Worm (Caenorhabditis elegans) whole organism, L2 larva: ENCODE results near the gene emb-30.

ENCODE experiments used
- C34F6.9 ChIP-seq: fragments of 150-350 bp; optimal IDR thresholded peaks from 2 replicates; lab custom pipeline; 2014; ENCODE audit warnings: missing biosample characterization, missing genetic modification characterization
- Y55F3AM.14 ChIP-seq: fragments of 200-800 bp; sonication (Bioruptor generic); optimal IDR thresholded peaks from 2 replicates; lab custom pipeline; 2018; ENCODE audit warnings: mild to moderate bottlenecking, missing genetic modification characterization, missing compliant biosample characterization
- ZK546.5 ChIP-seq: sonication (generic microtip); optimal IDR thresholded peaks from 2 replicates; lab custom pipeline; 2017; ENCODE audit warnings: missing biosample characterization, missing genetic modification characterization
- aly-2 ChIP-seq: fragments of 150-350 bp; optimal IDR thresholded peaks from 2 replicates; lab custom pipeline; 2014; ENCODE audit warnings: missing biosample characterization, missing genetic modification characterization
- ama-1 ChIP-seq: fragments of 150-350 bp; optimal IDR thresholded peaks from 2 replicates; lab custom pipeline; 2018; ENCODE audit warnings: inconsistent platforms
- blmp-1 ChIP-seq: sonication (generic microtip); optimal IDR thresholded peaks from 2 replicates; lab custom pipeline; 2017; ENCODE audit warnings: missing genetic modification characterization, mild to moderate bottlenecking, missing compliant biosample characterization, antibody characterized with exemption, moderate library complexity; ENCODE audit not compliant: insufficient read depth
- dmd-4 ChIP-seq: sonication (generic microtip); optimal IDR thresholded peaks from 2 replicates; lab custom pipeline; 2017; ENCODE audit warnings: missing biosample characterization, missing genetic modification characterization
- egl-27 ChIP-seq: sonication (generic microtip); optimal IDR thresholded peaks from 3 replicates; lab custom pipeline; 2017; ENCODE audit warnings: missing biosample characterization, missing genetic modification reagents, missing genetic modification characterization
- elt-3 ChIP-seq: sonication (generic microtip); optimal IDR thresholded peaks from 2 replicates; lab custom pipeline; 2017; ENCODE audit warnings: missing biosample characterization, missing genetic modification characterization
- fos-1 ChIP-seq: fragments of 150-350 bp; optimal IDR thresholded peaks from 2 replicates; lab custom pipeline; 2014; ENCODE audit warnings: missing biosample characterization, missing genetic modification characterization
- gmeb-1 ChIP-seq: fragments of 150-350 bp; optimal IDR thresholded peaks from 2 replicates; lab custom pipeline; 2014; ENCODE audit warnings: missing biosample characterization, missing genetic modification characterization
- lin-11 ChIP-seq: fragments of 150-350 bp; sonication (generic microtip); optimal IDR thresholded peaks from 2 replicates; lab custom pipeline; 2014; ENCODE audit warnings: missing biosample characterization, missing genetic modification characterization, inconsistent platforms, mixed read lengths
- lin-13 ChIP-seq: fragments of 150-350 bp; optimal IDR thresholded peaks from 2 replicates; lab custom pipeline; 2014; ENCODE audit warnings: missing biosample characterization, missing genetic modification reagents, missing genetic modification characterization
- lin-39 ChIP-seq: fragments of 150-350 bp; optimal IDR thresholded peaks from 2 replicates; lab custom pipeline; 2014; ENCODE audit warnings: missing biosample characterization, missing genetic modification reagents, missing genetic modification characterization
- lsy-2 ChIP-seq, 2 experiments: fragments of 150-350 bp in 1 of 2; sonication (generic microtip) in 1 of 2; optimal IDR thresholded peaks; 2 replicates each; lab custom pipeline; 2014 to 2017; ENCODE audit warnings: missing biosample characterization in 2 of 2, missing genetic modification characterization in 2 of 2
- mab-5 ChIP-seq: fragments of 150-350 bp; optimal IDR thresholded peaks from 2 replicates; lab custom pipeline; 2014; ENCODE audit warnings: missing biosample characterization, missing genetic modification characterization
- mbf-1 ChIP-seq: sonication (generic microtip); optimal IDR thresholded peaks from 2 replicates; lab custom pipeline; 2017; ENCODE audit warnings: missing biosample characterization, missing genetic modification characterization
- nhr-10 ChIP-seq: sonication (generic microtip); optimal IDR thresholded peaks from 2 replicates; lab custom pipeline; 2017; ENCODE audit warnings: missing biosample characterization, missing genetic modification characterization
- nhr-11 ChIP-seq: fragments of 150-350 bp; optimal IDR thresholded peaks from 2 replicates; lab custom pipeline; 2014; ENCODE audit warnings: missing biosample characterization, missing genetic modification characterization
- nhr-129 ChIP-seq: fragments of 150-350 bp; optimal IDR thresholded peaks from 2 replicates; lab custom pipeline; 2014; ENCODE audit warnings: missing biosample characterization, missing genetic modification characterization
- nhr-21 ChIP-seq: fragments of 150-350 bp; optimal IDR thresholded peaks from 2 replicates; lab custom pipeline; 2014; ENCODE audit warnings: missing biosample characterization, missing genetic modification characterization
- nhr-23 ChIP-seq: fragments of 150-350 bp; optimal IDR thresholded peaks from 2 replicates; lab custom pipeline; 2014; ENCODE audit warnings: missing biosample characterization, missing genetic modification reagents, missing genetic modification characterization
- nhr-6 ChIP-seq: fragments of 150-350 bp; optimal IDR thresholded peaks from 2 replicates; lab custom pipeline; 2014; ENCODE audit warnings: missing biosample characterization, missing genetic modification characterization
- nhr-77 ChIP-seq: fragments of 150-350 bp; optimal IDR thresholded peaks from 2 replicates; lab custom pipeline; 2014; ENCODE audit warnings: missing biosample characterization, missing genetic modification characterization
- peb-1 ChIP-seq: fragments of 150-350 bp; optimal IDR thresholded peaks from 2 replicates; lab custom pipeline; 2014; ENCODE audit warnings: missing biosample characterization, missing genetic modification characterization
- sem-4 ChIP-seq: fragments of 150-350 bp; optimal IDR thresholded peaks from 2 replicates; lab custom pipeline; 2014; ENCODE audit warnings: missing biosample characterization, missing genetic modification reagents, missing genetic modification characterization
- skn-1 ChIP-seq: sonication (generic microtip); optimal IDR thresholded peaks from 2 replicates; lab custom pipeline; 2017; ENCODE audit warnings: missing biosample characterization, missing genetic modification characterization
- sma-3 ChIP-seq: sonication (generic microtip); optimal IDR thresholded peaks from 2 replicates; lab custom pipeline; 2016; ENCODE audit warnings: missing genetic modification reagents, missing genetic modification characterization, missing compliant biosample characterization
- sma-9 ChIP-seq, 2 experiments: fragments of 150-350 bp in 1 of 2; sonication (generic microtip) in 1 of 2; optimal IDR thresholded peaks; 2 replicates each; lab custom pipeline; 2014 to 2016; ENCODE audit warnings: missing genetic modification characterization in 2 of 2, mild to moderate bottlenecking in 1 of 2, missing biosample characterization in 1 of 2, missing compliant biosample characterization in 1 of 2, missing genetic modification reagents in 1 of 2, moderate library complexity in 1 of 2
- snpc-4 ChIP-seq: fragments of 150-350 bp; optimal IDR thresholded peaks from 2 replicates; lab custom pipeline; 2014; ENCODE audit warnings: missing biosample characterization, missing genetic modification characterization
- unc-55 ChIP-seq: fragments of 150-350 bp; sonication (generic microtip); optimal IDR thresholded peaks from 3 replicates; lab custom pipeline; 2014; ENCODE audit warnings: missing biosample characterization, missing genetic modification reagents, missing genetic modification characterization
- unc-62 ChIP-seq: fragments of 150-350 bp; optimal IDR thresholded peaks from 2 replicates; lab custom pipeline; 2014; ENCODE audit warnings: missing biosample characterization, missing genetic modification reagents, missing genetic modification characterization
- zag-1 ChIP-seq: fragments of 150-350 bp; optimal IDR thresholded peaks from 2 replicates; lab custom pipeline; 2014; ENCODE audit warnings: missing biosample characterization, missing genetic modification characterization
- ztf-1 ChIP-seq: fragments of 200-800 bp; sonication (Bioruptor generic); conservative IDR thresholded peaks from 2 replicates; pipeline ENCODE4 v1.3.6; 2022; ENCODE audit warnings: missing genetic modification characterization, missing compliant biosample characterization
- ztf-11 ChIP-seq: sonication (generic microtip); optimal IDR thresholded peaks from 2 replicates; lab custom pipeline; 2017; ENCODE audit warnings: missing biosample characterization, missing genetic modification characterization
- ztf-4 ChIP-seq: fragments of 150-350 bp; optimal IDR thresholded peaks from 2 replicates; lab custom pipeline; 2014; ENCODE audit warnings: missing biosample characterization, missing genetic modification characterization

The emb-30 gene

ce11 chrIII:9441133-9441532, at the start of gene emb-30:
Gene emb-30 (minus strand): TSS chrIII:9441460.
- TF ChIP-seq dmd-4 (tag; lab: Kevin White, UChicago) (no peak), C34F6.9 (tag; lab: Kevin White, UChicago) (no peak), snpc-4 (tag; lab: Kevin White, UChicago) (no peak), peb-1 (tag; lab: Kevin White, UChicago) (no peak), unc-55 (GFP tag; lab: Kevin White, UChicago) (no peak), nhr-6 (tag; lab: Kevin White, UChicago) (peak; percentile 19), fos-1 (tag; lab: Kevin White, UChicago) (no peak), nhr-11 (tag; lab: Kevin White, UChicago) (no peak), ZK546.5 (no peak), ztf-11 (tag; lab: Kevin White, UChicago) (no peak), lin-39 (tag; lab: Kevin White, UChicago) (no peak), blmp-1 (tag; lab: Kevin White, UChicago) (no peak), mab-5 (tag; lab: Kevin White, UChicago) (no peak), nhr-77 (tag; lab: Kevin White, UChicago) (no peak), elt-3 (tag; lab: Kevin White, UChicago) (no peak), nhr-10 (tag; lab: Kevin White, UChicago) (no peak), mbf-1 (tag; lab: Kevin White, UChicago) (no peak), aly-2 (tag; lab: Kevin White, UChicago) (no peak), ama-1 (lab: Kevin White, UChicago) (peak; percentile 31), sma-9 (GFP tag; optimal IDR thresholded peaks at IDR 0.05; lab: Kevin White, UChicago) (no peak), sma-9 (tag; optimal IDR thresholded peaks at IDR 0.05; lab: Kevin White, UChicago) (no peak), lin-13 (GFP tag; lab: Kevin White, UChicago) (no peak), sma-3 (GFP tag; lab: Kevin White, UChicago) (no peak), Y55F3AM.14 (GFP tag; lab: Kevin White, UChicago) (no peak), sem-4 (tag; lab: Kevin White, UChicago) (peak; percentile 7)

ce11 chrIII:9489798-9490197, 48.5 kb upstream of the emb-30 start:
- no peak for TF ChIP-seq elt-3 (tag; lab: Kevin White, UChicago)
- TF ChIP-seq lin-39 (tag; lab: Kevin White, UChicago): no peak
- no peak for TF ChIP-seq ztf-4 (tag; lab: Kevin White, UChicago)
- TF ChIP-seq skn-1 (tag; lab: Kevin White, UChicago): no peak
- TF ChIP-seq ztf-1 (GFP tag; lab: Robert Waterston, UW): no peak
- no peak for TF ChIP-seq unc-62 (GFP tag; lab: Kevin White, UChicago)
- no peak for TF ChIP-seq snpc-4 (tag; lab: Kevin White, UChicago)
- no peak for TF ChIP-seq egl-27 (tag; lab: Kevin White, UChicago)
- no peak for TF ChIP-seq nhr-23 (tag; lab: Kevin White, UChicago)
- TF ChIP-seq lin-13 (GFP tag; lab: Kevin White, UChicago): no peak
- TF ChIP-seq unc-55 (GFP tag; lab: Kevin White, UChicago): no peak
- no peak for TF ChIP-seq gmeb-1
- no peak for TF ChIP-seq nhr-129 (tag; lab: Kevin White, UChicago)
- TF ChIP-seq zag-1 (tag; lab: Kevin White, UChicago): no peak

- TF ChIP-seq lin-11 (no peak), lsy-2 (tag; optimal IDR thresholded peaks at IDR 0.05; lab: Kevin White, UChicago) (peak in 1 of 2 experiments; percentile 2)
- TF ChIP-seq, all 48 proteins: peak for 1
These were observed 47.2 kb upstream of the emb-30 start, which contains the start of gene nlp-36 for ce11 chrIII:9488431-9488830. Gene nlp-36 (plus strand): TSS chrIII:9488731.

- TF ChIP-seq sem-4 (tag; lab: Kevin White, UChicago) (no peak), mbf-1 (tag; lab: Kevin White, UChicago) (no peak), unc-55 (GFP tag; lab: Kevin White, UChicago) (no peak), nhr-10 (tag; lab: Kevin White, UChicago) (no peak), nhr-21 (no peak)
- TF ChIP-seq, all 48 proteins: peak for 0
These were observed 46.8 kb upstream of the emb-30 start for ce11 chrIII:9488027-9488426.
